Fruit fly (Drosophila melanogaster) whole organism, embryonic: ENCODE data around the gene bsh.

Source experiments
- BEAF-32 ChIP-seq: fragments of 200-800 bp; sonication (Bioruptor generic); optimal IDR thresholded peaks from 3 replicates; lab custom pipeline; 2017; ENCODE audit warnings: missing biosample characterization, missing genetic modification characterization, mild to moderate bottlenecking, moderate library complexity, missing genetic modification reagents
- Bdp1 ChIP-seq: fragments of 200-800 bp; sonication (Bioruptor generic); optimal IDR thresholded peaks from 3 replicates; lab custom pipeline; 2016; ENCODE audit warnings: missing biosample characterization, missing genetic modification characterization
- CG10147 ChIP-seq: fragments of 200-800 bp; sonication (Bioruptor generic); optimal IDR thresholded peaks from 2 replicates; lab custom pipeline; 2019; ENCODE audit warnings: missing biosample characterization, mild to moderate bottlenecking, missing genetic modification characterization, moderate library complexity
- CG12155 ChIP-seq: fragments of 200-800 bp; sonication (Bioruptor generic); optimal IDR thresholded peaks from 3 replicates; lab custom pipeline; 2016; ENCODE audit warnings: missing biosample characterization, missing genetic modification characterization
- CG13287 ChIP-seq: fragments of 200-800 bp; sonication (Bioruptor generic); IDR thresholded peaks from 2 replicates; pipeline ENCODE4 v1.3.6; 2022; ENCODE audit warnings: missing biosample characterization, missing genetic modification characterization; ENCODE audit not compliant: partially characterized antibody
- CG13624 ChIP-seq: fragments of 200-800 bp; sonication (Bioruptor generic); optimal IDR thresholded peaks from 2 replicates; lab custom pipeline; 2016; ENCODE audit warnings: missing biosample characterization, missing genetic modification characterization
- CG15011 ChIP-seq: fragments of 200-800 bp; sonication (Bioruptor generic); optimal IDR thresholded peaks from 3 replicates; lab custom pipeline; 2018; ENCODE audit warnings: missing biosample characterization, mild to moderate bottlenecking, missing genetic modification characterization
- CG15269 ChIP-seq: fragments of 200-800 bp; sonication (Bioruptor generic); optimal IDR thresholded peaks from 2 replicates; lab custom pipeline; 2018; ENCODE audit warnings: missing biosample characterization, mild to moderate bottlenecking, missing genetic modification characterization, moderate library complexity
- CG1603 ChIP-seq: fragments of 200-800 bp; sonication (Bioruptor generic); optimal IDR thresholded peaks from 2 replicates; lab custom pipeline; 2019; ENCODE audit warnings: missing biosample characterization, mild to moderate bottlenecking, missing genetic modification characterization, moderate library complexity
- CG17612 ChIP-seq: fragments of 200-800 bp; sonication (Bioruptor generic); IDR thresholded peaks from 2 replicates; pipeline ENCODE4 v1.3.6; 2022; ENCODE audit warnings: missing biosample characterization, missing genetic modification characterization
- CG1792 ChIP-seq: fragments of 200-800 bp; sonication (Bioruptor generic); optimal IDR thresholded peaks from 2 replicates; lab custom pipeline; 2016; ENCODE audit warnings: missing biosample characterization, missing genetic modification characterization
- CG18619 ChIP-seq: fragments of 200-800 bp; sonication (Bioruptor generic); optimal IDR thresholded peaks from 3 replicates; lab custom pipeline; 2017; ENCODE audit warnings: missing biosample characterization, mild to moderate bottlenecking, missing genetic modification characterization
- CG2889 ChIP-seq: fragments of 200-800 bp; sonication (Bioruptor generic); IDR thresholded peaks from 3 replicates; pipeline ENCODE4 v1.3.6; 2022; ENCODE audit warnings: missing biosample characterization, missing genetic modification characterization
- CG34422 ChIP-seq: fragments of 200-800 bp; sonication (Bioruptor generic); IDR thresholded peaks from 3 replicates; pipeline ENCODE4 v1.3.6; 2022; ENCODE audit warnings: missing biosample characterization, missing genetic modification characterization
- CG3726 ChIP-seq: fragments of 200-800 bp; sonication (Bioruptor generic); IDR thresholded peaks from 3 replicates; pipeline ENCODE4, ENCODE4 v1.3.6; 2022; ENCODE audit warnings: missing biosample characterization, missing genetic modification characterization
- CG5245 ChIP-seq: fragments of 200-800 bp; sonication (Bioruptor generic); optimal IDR thresholded peaks from 3 replicates; lab custom pipeline; 2016; ENCODE audit warnings: missing biosample characterization, missing genetic modification characterization
- CG7745 ChIP-seq: fragments of 200-800 bp; sonication (Bioruptor generic); optimal IDR thresholded peaks from 2 replicates; lab custom pipeline; 2018; ENCODE audit warnings: missing biosample characterization, mild to moderate bottlenecking, missing genetic modification characterization, moderate library complexity
- CG8359 ChIP-seq: fragments of 200-800 bp; sonication (Bioruptor generic); optimal IDR thresholded peaks from 2 replicates; lab custom pipeline; 2017; ENCODE audit warnings: missing biosample characterization, mild to moderate bottlenecking, missing genetic modification characterization, borderline replicate concordance
- Camta ChIP-seq: fragments of 200-800 bp; sonication (Bioruptor generic); optimal IDR thresholded peaks from 2 replicates; lab custom pipeline; 2016; ENCODE audit warnings: missing biosample characterization, missing genetic modification characterization
- D19B ChIP-seq: fragments of 200-800 bp; sonication (Bioruptor generic); optimal IDR thresholded peaks from 2 replicates; lab custom pipeline; 2017; ENCODE audit warnings: missing biosample characterization, mild to moderate bottlenecking, missing genetic modification characterization
- Doc3 ChIP-seq: fragments of 200-800 bp; sonication (Bioruptor generic); IDR thresholded peaks from 3 replicates; pipeline ENCODE4 v1.3.6; 2022; ENCODE audit warnings: missing biosample characterization, missing genetic modification characterization; ENCODE audit not compliant: partially characterized antibody
- Fer2 ChIP-seq: fragments of 200-800 bp; sonication (Bioruptor generic); optimal IDR thresholded peaks from 2 replicates; lab custom pipeline; 2018; ENCODE audit warnings: missing biosample characterization, mild to moderate bottlenecking, missing genetic modification characterization, moderate library complexity
- GATAe ChIP-seq: fragments of 200-800 bp; sonication (Bioruptor generic); conservative IDR thresholded peaks from 2 replicates; pipeline ENCODE4 v1.3.6; 2022; ENCODE audit warnings: missing biosample characterization, missing genetic modification characterization
- Lhr ChIP-seq: fragments of 200-800 bp; sonication (Bioruptor generic); optimal IDR thresholded peaks from 3 replicates; lab custom pipeline; 2017; ENCODE audit warnings: mild to moderate bottlenecking, missing biosample characterization, missing genetic modification reagents, missing genetic modification characterization
- Mad ChIP-seq: fragments of 200-800 bp; sonication (Bioruptor generic); optimal IDR thresholded peaks from 2 replicates; lab custom pipeline; 2016; ENCODE audit warnings: missing biosample characterization, missing genetic modification characterization
- Meics ChIP-seq: fragments of 200-800 bp; sonication (Bioruptor generic); optimal IDR thresholded peaks from 2 replicates; lab custom pipeline; 2017; ENCODE audit warnings: missing biosample characterization, mild to moderate bottlenecking, missing genetic modification characterization
- Pdp1 ChIP-seq, 2 experiments: fragments of 200-800 bp; sonication (Bioruptor generic); optimal IDR thresholded peaks; 3 replicates each; lab custom pipeline; 2016; ENCODE audit warnings: missing biosample characterization in 2 of 2, missing genetic modification characterization in 2 of 2, mild to moderate bottlenecking in 1 of 2, moderate library complexity in 1 of 2
- Rx ChIP-seq: fragments of 200-800 bp; sonication (Bioruptor generic); IDR thresholded peaks from 2 replicates; pipeline ENCODE4 v1.3.6; 2022; ENCODE audit warnings: missing biosample characterization, missing genetic modification characterization
- Sin3A ChIP-seq: fragments of >200 bp; optimal IDR thresholded peaks from 2 replicates; lab custom pipeline; 2018
- abd-A ChIP-seq: fragments of 200-800 bp; sonication (Bioruptor generic); optimal IDR thresholded peaks from 3 replicates; lab custom pipeline; 2019; ENCODE audit warnings: missing biosample characterization, mild to moderate bottlenecking, missing genetic modification characterization, moderate library complexity
- bowl ChIP-seq: fragments of 200-800 bp; sonication (Bioruptor generic); IDR thresholded peaks from 2 replicates; pipeline ENCODE4 v1.3.6; 2022; ENCODE audit warnings: missing biosample characterization, missing genetic modification characterization
- cato ChIP-seq: fragments of 200-800 bp; sonication (Bioruptor generic); optimal IDR thresholded peaks from 2 replicates; lab custom pipeline; 2016; ENCODE audit warnings: missing biosample characterization, missing genetic modification characterization, borderline replicate concordance
- gsb ChIP-seq: fragments of 200-800 bp; sonication (Bioruptor generic); IDR thresholded peaks from 2 replicates; pipeline ENCODE4 v1.3.6; 2022; ENCODE audit warnings: missing biosample characterization, missing genetic modification characterization
- hb ChIP-seq: fragments of 200-800 bp; sonication (Bioruptor generic); IDR thresholded peaks from 3 replicates; pipeline ENCODE4 v1.3.6; 2022; ENCODE audit warnings: missing biosample characterization, missing genetic modification characterization; ENCODE audit not compliant: partially characterized antibody
- kay ChIP-seq: fragments of 200-800 bp; sonication (Bioruptor generic); optimal IDR thresholded peaks from 2 replicates; lab custom pipeline; 2016; ENCODE audit warnings: missing biosample characterization, missing genetic modification characterization
- lbe ChIP-seq: fragments of 200-800 bp; sonication (Bioruptor generic); optimal IDR thresholded peaks from 2 replicates; lab custom pipeline; 2016; ENCODE audit warnings: missing biosample characterization, mild to moderate bottlenecking, missing genetic modification characterization
- mam ChIP-seq: fragments of 200-800 bp; sonication (Bioruptor generic); optimal IDR thresholded peaks from 3 replicates; lab custom pipeline; 2016; ENCODE audit warnings: missing biosample characterization, missing genetic modification characterization
- nerfin-1 ChIP-seq: fragments of 200-800 bp; sonication (Bioruptor generic); optimal IDR thresholded peaks from 3 replicates; lab custom pipeline; 2019; ENCODE audit warnings: missing biosample characterization, mild to moderate bottlenecking, missing genetic modification characterization, moderate library complexity
- oc ChIP-seq: fragments of 200-800 bp; sonication (Bioruptor generic); optimal IDR thresholded peaks from 2 replicates; lab custom pipeline; 2018; ENCODE audit warnings: missing biosample characterization, mild to moderate bottlenecking, missing genetic modification characterization, moderate library complexity
- phol ChIP-seq: fragments of 200-800 bp; sonication (Bioruptor generic); optimal IDR thresholded peaks from 3 replicates; lab custom pipeline; 2018; ENCODE audit warnings: missing biosample characterization, mild to moderate bottlenecking, missing genetic modification characterization, moderate library complexity
- pzg ChIP-seq: fragments of 200-800 bp; sonication (Bioruptor generic); optimal IDR thresholded peaks from 3 replicates; lab custom pipeline; 2018; ENCODE audit warnings: missing biosample characterization, mild to moderate bottlenecking, missing genetic modification characterization, moderate library complexity
- schlank ChIP-seq: fragments of 200-800 bp; sonication (Bioruptor generic); optimal IDR thresholded peaks from 2 replicates; lab custom pipeline; 2018; ENCODE audit warnings: missing biosample characterization, mild to moderate bottlenecking, missing genetic modification characterization
- tap ChIP-seq: fragments of 200-800 bp; optimal IDR thresholded peaks from 3 replicates; lab custom pipeline; 2019; ENCODE audit warnings: missing biosample characterization, mild to moderate bottlenecking, missing genetic modification characterization, moderate library complexity
- tna ChIP-seq: fragments of 200-800 bp; sonication (Bioruptor generic); IDR thresholded peaks from 2 replicates; pipeline ENCODE4 v1.3.6; 2022; ENCODE audit warnings: missing biosample characterization, missing genetic modification characterization; ENCODE audit not compliant: partially characterized antibody
- tup ChIP-seq: fragments of 200-800 bp; sonication (Bioruptor generic); optimal IDR thresholded peaks from 2 replicates; lab custom pipeline; 2016; ENCODE audit warnings: missing biosample characterization, mild to moderate bottlenecking, missing genetic modification characterization, moderate library complexity
- zf30C ChIP-seq: fragments of 200-800 bp; sonication (Bioruptor generic); optimal IDR thresholded peaks from 3 replicates; lab custom pipeline; 2018; ENCODE audit warnings: missing biosample characterization, mild to moderate bottlenecking, missing genetic modification characterization
- zfh1 ChIP-seq: fragments of 200-800 bp; sonication (Bioruptor generic); IDR thresholded peaks from 3 replicates; pipeline ENCODE4 v1.3.6; 2022; ENCODE audit warnings: missing biosample characterization, missing genetic modification characterization
- zfh2 ChIP-seq: fragments of 200-800 bp; sonication (Bioruptor generic); optimal IDR thresholded peaks from 2 replicates; lab custom pipeline; 2016; ENCODE audit warnings: missing biosample characterization, missing genetic modification characterization

bsh gene

DNA sequence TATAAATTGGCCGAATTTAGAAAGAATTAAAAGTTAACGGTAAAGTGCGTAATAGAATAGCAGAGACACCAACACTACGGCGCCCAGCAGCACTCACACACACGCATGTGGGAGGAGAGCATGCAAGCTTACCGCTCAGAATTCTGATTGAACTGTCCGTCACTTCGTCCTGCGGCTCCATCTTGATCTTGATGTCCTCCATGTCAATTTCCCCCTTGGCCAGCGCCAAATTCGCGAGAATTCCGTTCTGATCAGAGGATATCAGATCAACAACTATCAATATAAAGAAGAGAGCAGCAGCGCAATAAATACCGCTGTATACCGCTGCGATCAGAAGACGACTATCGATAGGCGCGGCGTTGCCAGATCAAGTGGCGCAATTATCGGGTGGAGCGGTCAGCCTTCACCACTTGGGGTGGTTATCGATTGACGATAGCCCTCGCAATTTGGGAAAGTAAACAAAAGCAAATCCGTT lies 33.2 kb downstream of the bsh start, which contains the start of the genes CG10462 and Nf-YB (continued):
- TF ChIP-seq cato (no peak), kay (no peak), Camta (no peak), CG15269 (tag; lab: Kevin White, UChicago) (no peak), abd-A (no peak), bowl (GFP tag; lab: Robert Waterston, UW) (no peak), CG13287 (GFP tag; lab: Robert Waterston, UW) (peak; percentile 84), GATAe (GFP tag; lab: Robert Waterston, UW) (no peak), tup (GFP tag; lab: Kevin White, UChicago) (no peak), CG12155 (GFP tag; lab: Kevin White, UChicago) (no peak), pzg (GFP tag; lab: Kevin White, UChicago) (peak; percentile 89), CG10147 (GFP tag; lab: Kevin White, UChicago) (no peak), oc (tag; lab: Kevin White, UChicago) (no peak), tna (peak; percentile 92), CG5245 (no peak), CG2889 (no peak), tap (tag; lab: Kevin White, UChicago) (no peak), gsb (GFP tag; lab: Robert Waterston, UW) (no peak), lbe (no peak), hb (GFP tag; lab: Robert Waterston, UW) (peak; percentile 96), Rx (no peak), BEAF-32 (GFP tag; lab: Kevin White, UChicago) (peak; percentile 86), zfh1 (no peak), schlank (tag; lab: Kevin White, UChicago) (no peak), CG3726 (GFP tag; lab: Robert Waterston, UW) (no peak), Mad (GFP tag; lab: Kevin White, UChicago) (no peak), Bdp1 (GFP tag; lab: Kevin White, UChicago) (no peak), CG13624 (peak; percentile 16), Lhr (GFP tag; lab: Kevin White, UChicago) (peak; percentile 79), zfh2 (GFP tag; lab: Kevin White, UChicago) (no peak), CG1603 (no peak), nerfin-1 (tag; lab: Kevin White, UChicago) (no peak), CG7745 (no peak), Fer2 (tag; lab: Kevin White, UChicago) (no peak), Doc3 (peak; percentile 54; the same call in 2 of the 3 replicates), phol (peak; percentile 24), CG17612 (GFP tag; lab: Robert Waterston, UW) (no peak), CG34422 (GFP tag; lab: Robert Waterston, UW) (0 out of 3 replicates have a peak, but pooled peaks have one; percentile 7), Sin3A (lab: Kevin White, UChicago) (peak; percentile 81), CG18619 (GFP tag; lab: Kevin White, UChicago) (no peak), CG8359 (GFP tag; lab: Kevin White, UChicago) (no peak), zf30C (GFP tag; lab: Kevin White, UChicago) (no peak), mam (no peak), Meics (GFP tag; lab: Kevin White, UChicago) (no peak), Pdp1 (GFP tag; optimal IDR thresholded peaks at IDR 0.05; lab: Kevin White, UChicago) (peak in 1 of 2 experiments; percentile 31), CG15011 (GFP tag; lab: Kevin White, UChicago) (no peak), CG1792 (GFP tag; lab: Kevin White, UChicago) (no peak), D19B (no peak)
- TF ChIP-seq, all 482 proteins: peak for 94
